Worm (Caenorhabditis elegans) whole organism, early embryonic: ENCODE results near the gene Y43E12A.2.

Source experiments
- B0310.2 ChIP-seq: sonication (generic microtip); optimal IDR thresholded peaks from 2 replicates; lab custom pipeline; 2016; ENCODE audit warnings: mild to moderate bottlenecking, missing genetic modification characterization, missing compliant biosample characterization
- ama-1 ChIP-seq: fragments of 150-350 bp; optimal IDR thresholded peaks from 2 replicates; lab custom pipeline; 2014
- ceh-13 ChIP-seq: fragments of 200-800 bp; sonication (Bioruptor generic); optimal IDR thresholded peaks from 2 replicates; lab custom pipeline; 2018; ENCODE audit warnings: mild to moderate bottlenecking, missing genetic modification characterization, missing compliant biosample characterization
- ets-7 ChIP-seq: sonication (generic microtip); optimal IDR thresholded peaks from 2 replicates; lab custom pipeline; 2016; ENCODE audit warnings: missing genotype, missing genetic modification characterization, missing compliant biosample characterization
- hmbx-1 ChIP-seq: sonication (generic microtip); optimal IDR thresholded peaks from 2 replicates; lab custom pipeline; 2016; ENCODE audit warnings: mild to moderate bottlenecking, missing genetic modification characterization, missing compliant biosample characterization
- tra-4 ChIP-seq: sonication (generic microtip); optimal IDR thresholded peaks from 2 replicates; lab custom pipeline; 2017; ENCODE audit warnings: missing genetic modification characterization, missing compliant biosample characterization

DNA sequence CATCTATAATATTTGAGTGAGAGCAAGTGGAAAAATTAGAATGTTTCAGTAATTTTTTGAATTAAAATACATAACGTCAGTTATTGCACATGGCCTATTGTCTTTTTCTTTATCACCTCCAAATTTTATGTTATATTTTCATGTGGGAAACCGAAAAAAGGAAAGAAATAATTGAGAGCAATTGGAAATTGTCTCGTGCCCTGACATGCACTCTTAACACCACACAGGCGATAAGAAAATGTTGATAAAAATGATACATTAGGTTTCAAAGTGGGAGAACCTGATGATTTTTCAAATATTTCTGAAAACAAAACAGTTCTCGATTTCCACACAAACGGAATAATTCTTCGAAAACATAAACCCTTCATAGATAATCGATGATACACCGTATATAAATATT is 34.0 kb downstream of the Y43E12A.2 start, which contains the start of gene F13H10.3:
- TF ChIP-seq ama-1 (lab: Kevin White, UChicago) (no peak), tra-4 (tag; lab: Kevin White, UChicago) (no peak), ceh-13 (GFP tag; lab: Kevin White, UChicago) (no peak), B0310.2 (tag; lab: Kevin White, UChicago) (no peak), hmbx-1 (tag; lab: Kevin White, UChicago) (no peak), ets-7 (tag; lab: Kevin White, UChicago) (no peak)
